Fruit fly (Drosophila melanogaster) whole organism, embryonic: ENCODE data around the gene Clc.

Experiments
- Atf3 ChIP-seq: fragments of 200-800 bp; sonication (Bioruptor generic); optimal IDR thresholded peaks from 3 replicates; lab custom pipeline; 2016; ENCODE audit warnings: missing biosample characterization, missing genetic modification characterization
- CG10274 ChIP-seq: fragments of 200-800 bp; sonication (Bioruptor generic); optimal IDR thresholded peaks from 3 replicates; lab custom pipeline; 2017; ENCODE audit warnings: missing biosample characterization, mild to moderate bottlenecking, missing genetic modification characterization
- CG10366 ChIP-seq: fragments of 200-800 bp; sonication (Bioruptor generic); IDR thresholded peaks from 2 replicates; pipeline ENCODE4 v1.3.6; 2022; ENCODE audit warnings: missing biosample characterization, missing genetic modification characterization
- CG10462 ChIP-seq: fragments of 200-800 bp; sonication (Bioruptor generic); optimal IDR thresholded peaks from 2 replicates; lab custom pipeline; 2016; ENCODE audit warnings: missing biosample characterization, missing genetic modification characterization
- CG10959 ChIP-seq: fragments of 200-800 bp; sonication (Bioruptor generic); IDR thresholded peaks from 2 replicates; pipeline ENCODE4 v1.3.6; 2022; ENCODE audit warnings: missing biosample characterization, missing genetic modification characterization
- CG11247 ChIP-seq: fragments of 200-800 bp; sonication (Bioruptor generic); IDR thresholded peaks from 2 replicates; pipeline ENCODE4 v1.3.6; 2022; ENCODE audit warnings: missing biosample characterization, missing genetic modification characterization
- CG12155 ChIP-seq: fragments of 200-800 bp; sonication (Bioruptor generic); optimal IDR thresholded peaks from 3 replicates; lab custom pipeline; 2016; ENCODE audit warnings: missing biosample characterization, missing genetic modification characterization
- CG12659 ChIP-seq: fragments of 200-800 bp; sonication (Bioruptor generic); optimal IDR thresholded peaks from 3 replicates; lab custom pipeline; 2017; ENCODE audit warnings: mild to moderate bottlenecking, missing biosample characterization, missing genetic modification reagents, missing genetic modification characterization
- CG13287 ChIP-seq: fragments of 200-800 bp; sonication (Bioruptor generic); IDR thresholded peaks from 2 replicates; pipeline ENCODE4 v1.3.6; 2022; ENCODE audit warnings: missing biosample characterization, missing genetic modification characterization; ENCODE audit not compliant: partially characterized antibody
- CG13624 ChIP-seq: fragments of 200-800 bp; sonication (Bioruptor generic); optimal IDR thresholded peaks from 2 replicates; lab custom pipeline; 2016; ENCODE audit warnings: missing biosample characterization, missing genetic modification characterization
- CG16815 ChIP-seq: fragments of 200-800 bp; sonication (Bioruptor generic); optimal IDR thresholded peaks from 3 replicates; lab custom pipeline; 2017; ENCODE audit warnings: missing biosample characterization, mild to moderate bottlenecking, missing genetic modification characterization
- CG17361 ChIP-seq: fragments of 200-800 bp; sonication (Bioruptor generic); IDR thresholded peaks from 3 replicates; pipeline ENCODE4 v1.3.6; 2022; ENCODE audit warnings: missing biosample characterization, missing genetic modification characterization
- CG17912 ChIP-seq: fragments of 200-800 bp; sonication (Bioruptor generic); optimal IDR thresholded peaks from 2 replicates; lab custom pipeline; 2018; ENCODE audit warnings: missing biosample characterization, mild to moderate bottlenecking, missing genetic modification characterization
- CG32532 ChIP-seq: fragments of 200-800 bp; sonication (Bioruptor generic); IDR thresholded peaks from 2 replicates; pipeline ENCODE4 v1.3.6; 2022; ENCODE audit warnings: missing biosample characterization, missing genetic modification characterization
- CG8478 ChIP-seq: fragments of >200 bp; optimal IDR thresholded peaks from 2 replicates; lab custom pipeline; 2018
- CG9876 ChIP-seq: fragments of 200-800 bp; sonication (Bioruptor generic); optimal IDR thresholded peaks from 2 replicates; lab custom pipeline; 2016; ENCODE audit warnings: missing biosample characterization, missing genetic modification characterization
- CrebB ChIP-seq: fragments of 200-800 bp; sonication (Bioruptor generic); optimal IDR thresholded peaks from 3 replicates; lab custom pipeline; 2018; ENCODE audit warnings: missing biosample characterization, mild to moderate bottlenecking, missing genetic modification characterization
- D19A ChIP-seq: fragments of 200-800 bp; optimal IDR thresholded peaks from 3 replicates; lab custom pipeline; 2019; ENCODE audit warnings: missing biosample characterization, mild to moderate bottlenecking, missing genetic modification characterization, moderate library complexity
- Dek ChIP-seq: fragments of 200-800 bp; sonication (Bioruptor generic); optimal IDR thresholded peaks from 3 replicates; lab custom pipeline; 2019; ENCODE audit warnings: missing biosample characterization, mild to moderate bottlenecking, missing genetic modification characterization, moderate library complexity
- Dip2 ChIP-seq: fragments of 200-800 bp; sonication (Bioruptor generic); IDR thresholded peaks from 2 replicates; pipeline ENCODE4 v1.3.6; 2022; ENCODE audit warnings: missing biosample characterization, missing genetic modification characterization
- Dref ChIP-seq: fragments of 200-800 bp; sonication (Bioruptor generic); IDR thresholded peaks from 2 replicates; pipeline ENCODE4 v1.3.6; 2022; ENCODE audit warnings: missing biosample characterization, missing genetic modification characterization
- Gug ChIP-seq: fragments of 200-800 bp; sonication (Bioruptor generic); IDR thresholded peaks from 4 replicates; pipeline ENCODE4 v1.3.6; 2022; ENCODE audit warnings: missing biosample characterization, missing genetic modification characterization
- Lhr ChIP-seq: fragments of 200-800 bp; sonication (Bioruptor generic); optimal IDR thresholded peaks from 3 replicates; lab custom pipeline; 2017; ENCODE audit warnings: mild to moderate bottlenecking, missing biosample characterization, missing genetic modification reagents, missing genetic modification characterization
- NFAT ChIP-seq: fragments of 200-800 bp; sonication (Bioruptor generic); IDR thresholded peaks from 2 replicates; pipeline ENCODE4 v1.3.6; 2022; ENCODE audit warnings: missing biosample characterization, missing genetic modification characterization
- NfI ChIP-seq: fragments of 200-800 bp; sonication (Bioruptor generic); optimal IDR thresholded peaks from 3 replicates; lab custom pipeline; 2018; ENCODE audit warnings: missing biosample characterization, mild to moderate bottlenecking, missing genetic modification characterization, moderate library complexity
- Sox100B ChIP-seq: fragments of 200-800 bp; sonication (Bioruptor generic); optimal IDR thresholded peaks from 3 replicates; lab custom pipeline; 2018; ENCODE audit warnings: missing biosample characterization, mild to moderate bottlenecking, missing genetic modification characterization
- ara ChIP-seq: fragments of 200-800 bp; sonication (Bioruptor generic); IDR thresholded peaks from 2 replicates; pipeline ENCODE4 v1.3.6; 2022; ENCODE audit warnings: missing biosample characterization, missing genetic modification characterization
- ash1 ChIP-seq: fragments of 200-800 bp; sonication (Bioruptor generic); optimal IDR thresholded peaks from 2 replicates; lab custom pipeline; 2018; ENCODE audit warnings: missing biosample characterization, mild to moderate bottlenecking, missing genetic modification characterization
- ci ChIP-seq: fragments of 200-800 bp; sonication (Bioruptor generic); IDR thresholded peaks from 3 replicates; pipeline ENCODE4 v1.3.6; 2022; ENCODE audit warnings: missing biosample characterization, missing genetic modification characterization
- da ChIP-seq: fragments of 200-800 bp; sonication (Bioruptor generic); optimal IDR thresholded peaks from 2 replicates; lab custom pipeline; 2016; ENCODE audit warnings: missing biosample characterization, missing genetic modification characterization
- en ChIP-seq: fragments of 200-800 bp; sonication (Bioruptor generic); optimal IDR thresholded peaks from 2 replicates; lab custom pipeline; 2016; ENCODE audit warnings: missing biosample characterization, missing genetic modification characterization
- eve ChIP-seq, 2 experiments: fragments of >200 bp; optimal IDR thresholded peaks; 2 replicates each; lab custom pipeline; 2017; ENCODE audit warnings: missing biosample characterization in 2 of 2, missing genetic modification characterization in 2 of 2
- ftz-f1 ChIP-seq: fragments of 200-800 bp; sonication (Bioruptor generic); optimal IDR thresholded peaks from 2 replicates; lab custom pipeline; 2016; ENCODE audit warnings: missing biosample characterization, missing genetic modification characterization
- gem ChIP-seq: fragments of 200-800 bp; sonication (Bioruptor generic); optimal IDR thresholded peaks from 2 replicates; lab custom pipeline; 2019; ENCODE audit warnings: missing biosample characterization, mild to moderate bottlenecking, missing genetic modification characterization, moderate library complexity
- grau ChIP-seq: fragments of 200-800 bp; optimal IDR thresholded peaks from 3 replicates; lab custom pipeline; 2019; ENCODE audit warnings: missing biosample characterization, mild to moderate bottlenecking, missing genetic modification characterization, moderate library complexity
- gsb-n ChIP-seq: fragments of 200-800 bp; sonication (Bioruptor generic); optimal IDR thresholded peaks from 3 replicates; lab custom pipeline; 2018; ENCODE audit warnings: missing biosample characterization, mild to moderate bottlenecking, missing genetic modification characterization
- knrl ChIP-seq: fragments of 200-800 bp; sonication (Bioruptor generic); IDR thresholded peaks from 3 replicates; pipeline ENCODE4 v1.3.6; 2022; ENCODE audit warnings: missing biosample characterization, missing genetic modification characterization; ENCODE audit not compliant: partially characterized antibody
- nau ChIP-seq: fragments of 200-800 bp; sonication (Bioruptor generic); optimal IDR thresholded peaks from 3 replicates; lab custom pipeline; 2017; ENCODE audit warnings: missing biosample characterization, mild to moderate bottlenecking, missing genetic modification characterization, missing genetic modification reagents
- nom ChIP-seq: fragments of 200-800 bp; sonication (Bioruptor generic); optimal IDR thresholded peaks from 2 replicates; lab custom pipeline; 2017; ENCODE audit warnings: missing biosample characterization, missing genetic modification characterization, mild to moderate bottlenecking, moderate library complexity, missing genetic modification reagents
- odd ChIP-seq: fragments of 200-800 bp; sonication (Bioruptor generic); optimal IDR thresholded peaks from 2 replicates; lab custom pipeline; 2017; ENCODE audit warnings: missing biosample characterization, mild to moderate bottlenecking, missing genetic modification characterization
- pnt ChIP-seq: fragments of 200-800 bp; sonication (Bioruptor generic); optimal IDR thresholded peaks from 3 replicates; lab custom pipeline; 2016; ENCODE audit warnings: missing biosample characterization, missing genetic modification characterization
- sob ChIP-seq: fragments of 200-800 bp; sonication (Bioruptor generic); IDR thresholded peaks from 2 replicates; pipeline ENCODE4 v1.3.6; 2022; ENCODE audit warnings: missing biosample characterization, missing genetic modification characterization
- tll ChIP-seq, 2 experiments: fragments of 200-800 bp in 1 of 2; fragments of >200 bp in 1 of 2; sonication (Bioruptor generic) in 1 of 2; optimal IDR thresholded peaks; 2 replicates each; lab custom pipeline; 2017 to 2019; ENCODE audit warnings: missing biosample characterization in 2 of 2, missing genetic modification characterization in 2 of 2, mild to moderate bottlenecking in 1 of 2, moderate library complexity in 1 of 2
- ttk ChIP-seq: fragments of 200-800 bp; sonication (Bioruptor generic); IDR thresholded peaks from 2 replicates; pipeline ENCODE4 v2.1.2; 2022; ENCODE audit warnings: missing biosample characterization, missing genetic modification characterization
- unc-4 ChIP-seq: fragments of 200-800 bp; sonication (Bioruptor generic); IDR thresholded peaks from 2 replicates; pipeline ENCODE4 v1.3.6; 2022; ENCODE audit warnings: missing biosample characterization, missing genetic modification characterization; ENCODE audit not compliant: partially characterized antibody
- vfl ChIP-seq: fragments of 200-800 bp; sonication (Bioruptor generic); optimal IDR thresholded peaks from 2 replicates; lab custom pipeline; 2016; ENCODE audit warnings: missing biosample characterization, missing genetic modification characterization
- vnd ChIP-seq: fragments of 200-800 bp; sonication (Bioruptor generic); IDR thresholded peaks from 3 replicates; pipeline ENCODE4 v1.3.6; 2022; ENCODE audit warnings: missing biosample characterization, missing genetic modification characterization; ENCODE audit not compliant: partially characterized antibody
- zen ChIP-seq: fragments of 200-800 bp; sonication (Bioruptor generic); optimal IDR thresholded peaks from 3 replicates; lab custom pipeline; 2018; ENCODE audit warnings: missing biosample characterization, mild to moderate bottlenecking, missing genetic modification characterization, moderate library complexity

Gene Clc

DNA sequence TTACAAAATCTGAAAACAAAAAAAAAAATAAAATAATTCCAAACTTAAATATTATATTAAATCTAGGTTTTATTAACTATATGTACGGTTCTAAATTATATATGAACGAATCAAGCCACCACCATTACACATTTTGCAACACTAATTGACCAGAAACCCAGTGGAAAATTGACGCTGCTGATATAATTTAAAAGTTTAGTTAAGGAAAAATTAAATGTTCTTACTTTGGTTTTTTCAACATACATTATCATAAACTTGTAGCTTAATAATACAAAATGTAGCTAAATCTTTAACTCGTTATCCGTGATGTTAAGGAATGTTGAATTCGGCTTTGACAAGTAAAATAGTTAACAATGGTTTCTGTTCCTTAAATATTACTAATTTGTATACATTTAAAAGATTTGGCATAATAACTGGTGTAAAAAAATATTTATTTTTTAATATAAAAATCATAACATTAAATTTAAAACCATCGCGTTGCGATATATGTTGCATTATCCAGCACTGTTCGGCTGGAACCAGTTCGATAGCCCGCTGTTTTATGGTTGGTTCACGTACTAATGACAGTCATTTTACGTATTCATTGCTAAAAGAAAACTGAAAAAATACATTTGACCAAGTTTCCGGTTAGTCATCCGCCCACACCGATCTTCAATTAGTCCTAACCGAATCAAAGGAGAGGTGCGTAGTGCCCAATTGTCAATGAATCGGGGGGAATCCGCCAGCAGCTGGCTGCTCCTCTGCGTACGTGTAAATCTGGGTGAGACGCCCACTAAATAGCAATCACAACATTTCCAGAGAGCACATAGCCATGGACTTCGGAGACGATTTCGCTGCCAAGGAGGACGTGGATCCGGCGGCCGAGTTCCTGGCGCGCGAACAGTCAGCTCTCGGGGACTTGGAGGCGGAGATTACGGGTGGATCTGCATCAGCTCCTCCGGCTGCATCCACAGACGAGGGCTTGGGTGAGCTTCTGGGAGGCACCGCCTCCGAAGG, 1.4 kb downstream of the Clc start (continued):
- TF ChIP-seq vnd (GFP tag; lab: Robert Waterston, UW) (peak; percentile 54; the same call in 2 of the 3 replicates), CG12659 (GFP tag; lab: Kevin White, UChicago) (peak; percentile 72), grau (tag; lab: Kevin White, UChicago) (peak; percentile 71), nau (GFP tag; lab: Kevin White, UChicago) (no peak), ttk (GFP tag; lab: Robert Waterston, UW) (peak; percentile 32; the same call in 1 of the 2 replicates), da (no peak), CG13624 (GFP tag; lab: Kevin White, UChicago) (no peak), CG10366 (peak; percentile 27), unc-4 (GFP tag; lab: Robert Waterston, UW) (peak; percentile 69), CG10959 (no peak), en (GFP tag; lab: Kevin White, UChicago) (no peak), CG9876 (GFP tag; lab: Kevin White, UChicago) (no peak), ash1 (GFP tag; lab: Kevin White, UChicago) (no peak), ftz-f1 (GFP tag; lab: Kevin White, UChicago) (no peak), vfl (GFP tag; lab: Kevin White, UChicago) (no peak), eve (GFP tag; optimal IDR thresholded peaks at IDR 0.05; lab: Kevin White, UChicago) (no peak), ara (GFP tag; lab: Robert Waterston, UW) (peak; percentile 43; the same call in 1 of the 2 replicates), Sox100B (GFP tag; lab: Kevin White, UChicago) (peak; percentile 66), gsb-n (tag; lab: Kevin White, UChicago) (no peak), pnt (GFP tag; lab: Kevin White, UChicago) (no peak), CG16815 (peak; percentile 21), zen (peak; percentile 74), CG13287 (GFP tag; lab: Robert Waterston, UW) (peak; percentile 77), ci (GFP tag; lab: Robert Waterston, UW) (peak; percentile 52), CG32532 (GFP tag; lab: Robert Waterston, UW) (peak; percentile 46), Dip2 (GFP tag; lab: Robert Waterston, UW) (no peak), Atf3 (no peak), Dref (GFP tag; lab: Robert Waterston, UW) (peak; percentile 65), CG10462 (peak; percentile 15), CG12155 (GFP tag; lab: Kevin White, UChicago) (peak; percentile 62), CG11247 (GFP tag; lab: Robert Waterston, UW) (peak; percentile 60), CrebB (tag; lab: Kevin White, UChicago) (peak; percentile 14), Gug (GFP tag; lab: Robert Waterston, UW) (peak; percentile 42; the same call in 3 of the 4 replicates), D19A (peak; percentile 42), CG17361 (GFP tag; lab: Robert Waterston, UW) (peak; percentile 80), Dek (tag; lab: Kevin White, UChicago) (peak; percentile 51), odd (GFP tag; lab: Kevin White, UChicago) (no peak), sob (GFP tag; lab: Robert Waterston, UW) (peak; percentile 66), knrl (GFP tag; lab: Robert Waterston, UW) (peak; percentile 72), CG8478 (lab: Kevin White, UChicago) (no peak), Lhr (no peak), CG10274 (GFP tag; lab: Kevin White, UChicago) (no peak), NFAT (GFP tag; lab: Robert Waterston, UW) (peak; percentile 66), NfI (GFP tag; lab: Kevin White, UChicago) (peak; percentile 71), nom (GFP tag; lab: Kevin White, UChicago) (no peak), CG17912 (GFP tag; lab: Kevin White, UChicago) (peak; percentile 61), tll (GFP tag; optimal IDR thresholded peaks at IDR 0.05; lab: Kevin White, UChicago) (no peak), gem (peak; percentile 77)
